Worm (Caenorhabditis elegans) whole organism, L1 larva: ENCODE measurements around the gene epn-1.

Experiments used
- aha-1 ChIP-seq: fragments of 150-350 bp; optimal IDR thresholded peaks from 2 replicates; lab custom pipeline; 2014; ENCODE audit warnings: missing biosample characterization, missing genetic modification characterization
- alr-1 ChIP-seq: fragments of 200-800 bp; sonication (Bioruptor generic); optimal IDR thresholded peaks from 2 replicates; lab custom pipeline; 2018; ENCODE audit warnings: borderline replicate concordance, mild to moderate bottlenecking, missing genetic modification characterization, missing compliant biosample characterization
- aly-2 ChIP-seq: fragments of 150-350 bp; optimal IDR thresholded peaks from 2 replicates; lab custom pipeline; 2014; ENCODE audit warnings: missing biosample characterization, missing genetic modification characterization
- ama-1 ChIP-seq: fragments of 150-350 bp; optimal IDR thresholded peaks from 2 replicates; lab custom pipeline; 2014
- blmp-1 ChIP-seq: fragments of 150-350 bp; optimal IDR thresholded peaks from 2 replicates; lab custom pipeline; 2014; ENCODE audit warnings: missing biosample characterization, missing genetic modification characterization
- ceh-82 ChIP-seq, 3 experiments: fragments of 150-350 bp in 1 of 3; sonication (generic microtip) in 2 of 3; optimal IDR thresholded peaks; 2 replicates each; lab custom pipeline; 2014 to 2017; ENCODE audit warnings: missing biosample characterization in 3 of 3, missing genetic modification characterization in 3 of 3
- ceh-90 ChIP-seq: sonication (generic microtip); optimal IDR thresholded peaks from 2 replicates; lab custom pipeline; 2016; ENCODE audit warnings: missing genetic modification characterization, missing compliant biosample characterization
- dpl-1 ChIP-seq, 3 experiments: fragments of 150-350 bp in 2 of 3; sonication (generic microtip) in 1 of 3; optimal IDR thresholded peaks; 2 replicates each; lab custom pipeline; 2014 to 2017; ENCODE audit warnings: missing biosample characterization in 3 of 3, missing genetic modification characterization in 3 of 3, missing genetic modification reagents in 3 of 3
- dsc-1 ChIP-seq: sonication (generic microtip); optimal IDR thresholded peaks from 2 replicates; lab custom pipeline; 2016; ENCODE audit warnings: mild to moderate bottlenecking, missing genetic modification characterization, missing compliant biosample characterization
- ets-5 ChIP-seq: fragments of 200-800 bp; sonication (Bioruptor generic); IDR thresholded peaks from 2 replicates; pipeline ENCODE4 v1.3.6; 2022; ENCODE audit warnings: missing genetic modification characterization, missing compliant biosample characterization
- fkh-10 ChIP-seq: sonication (generic microtip); optimal IDR thresholded peaks from 2 replicates; lab custom pipeline; 2017; ENCODE audit warnings: missing biosample characterization, missing genetic modification reagents, missing genetic modification characterization
- fkh-8 ChIP-seq: sonication (generic microtip); optimal IDR thresholded peaks from 2 replicates; lab custom pipeline; 2016; ENCODE audit warnings: mild to moderate bottlenecking, missing genetic modification characterization, missing compliant biosample characterization
- fos-1 ChIP-seq: fragments of 150-350 bp; optimal IDR thresholded peaks from 2 replicates; lab custom pipeline; 2014; ENCODE audit warnings: missing biosample characterization, missing genetic modification characterization
- grh-1 ChIP-seq: fragments of 200-800 bp; sonication (Bioruptor generic); IDR thresholded peaks from 2 replicates; pipeline ENCODE4 v1.3.6; 2022; ENCODE audit warnings: missing genetic modification reagents, missing genetic modification characterization, missing compliant biosample characterization
- hlh-17 ChIP-seq: fragments of 200-800 bp; sonication (Bioruptor generic); optimal IDR thresholded peaks from 2 replicates; lab custom pipeline; 2018; ENCODE audit warnings: missing genetic modification characterization, mild to moderate bottlenecking, missing compliant biosample characterization, moderate library complexity, borderline replicate concordance
- hlh-4 ChIP-seq: sonication (generic microtip); optimal IDR thresholded peaks from 2 replicates; lab custom pipeline; 2016; ENCODE audit warnings: mild to moderate bottlenecking, missing genetic modification characterization, missing compliant biosample characterization
- irx-1 ChIP-seq: sonication (generic microtip); optimal IDR thresholded peaks from 2 replicates; lab custom pipeline; 2016; ENCODE audit warnings: missing genetic modification characterization, missing compliant biosample characterization
- lin-13 ChIP-seq: fragments of 150-350 bp; optimal IDR thresholded peaks from 2 replicates; lab custom pipeline; 2014; ENCODE audit warnings: missing biosample characterization, missing genetic modification reagents, missing genetic modification characterization
- lin-14 ChIP-seq: fragments of 200-800 bp; sonication (Bioruptor generic); optimal IDR thresholded peaks from 2 replicates; lab custom pipeline; 2018; ENCODE audit warnings: mild to moderate bottlenecking, missing genetic modification characterization, moderate library complexity, missing compliant biosample characterization
- lin-39 ChIP-seq: fragments of 150-350 bp; optimal IDR thresholded peaks from 2 replicates; lab custom pipeline; 2014; ENCODE audit warnings: missing biosample characterization, missing genetic modification reagents, missing genetic modification characterization
- lir-3 ChIP-seq: sonication (generic microtip); optimal IDR thresholded peaks from 2 replicates; lab custom pipeline; 2016; ENCODE audit warnings: mild to moderate bottlenecking, missing genetic modification characterization, moderate library complexity, missing compliant biosample characterization; ENCODE audit not compliant: poor library complexity
- lsy-2 ChIP-seq, 2 experiments: fragments of 150-350 bp; optimal IDR thresholded peaks; 2 replicates each; lab custom pipeline; 2014; ENCODE audit warnings: missing biosample characterization in 2 of 2, missing genetic modification characterization in 2 of 2
- mab-9 ChIP-seq: fragments of 200-800 bp; sonication (Bioruptor generic); IDR thresholded peaks from 2 replicates; pipeline ENCODE4 v1.3.6; 2022; ENCODE audit warnings: missing genetic modification reagents, missing genetic modification characterization, missing compliant biosample characterization
- mdl-1 ChIP-seq, 2 experiments: fragments of 150-350 bp; optimal IDR thresholded peaks; 2 replicates each; lab custom pipeline; 2014 to 2017; ENCODE audit warnings: missing biosample characterization in 2 of 2, missing genetic modification characterization in 2 of 2, inconsistent platforms in 1 of 2
- mef-2 ChIP-seq: fragments of 150-350 bp; optimal IDR thresholded peaks from 2 replicates; lab custom pipeline; 2014; ENCODE audit warnings: missing biosample characterization, missing genetic modification characterization
- nhr-19 ChIP-seq: fragments of 200-800 bp; sonication (Bioruptor generic); conservative IDR thresholded peaks from 2 replicates; pipeline ENCODE4 v1.3.6; 2022; ENCODE audit warnings: missing genetic modification characterization, missing compliant biosample characterization
- nhr-20 ChIP-seq: sonication (generic microtip); optimal IDR thresholded peaks from 2 replicates; lab custom pipeline; 2016; ENCODE audit warnings: mild to moderate bottlenecking, missing genetic modification characterization, missing compliant biosample characterization
- nhr-47 ChIP-seq: sonication (generic microtip); optimal IDR thresholded peaks from 2 replicates; lab custom pipeline; 2016; ENCODE audit warnings: mild to moderate bottlenecking, missing genetic modification characterization, moderate library complexity, missing compliant biosample characterization
- nhr-76 ChIP-seq: sonication (generic microtip); optimal IDR thresholded peaks from 2 replicates; lab custom pipeline; 2017; ENCODE audit warnings: missing biosample characterization, missing genetic modification characterization
- nhr-90 ChIP-seq: sonication (generic microtip); optimal IDR thresholded peaks from 2 replicates; lab custom pipeline; 2016; ENCODE audit warnings: mild to moderate bottlenecking, missing genetic modification characterization, missing compliant biosample characterization; ENCODE audit not compliant: poor library complexity
- pag-3 ChIP-seq: sonication (generic microtip); optimal IDR thresholded peaks from 2 replicates; lab custom pipeline; 2017; ENCODE audit warnings: missing genetic modification characterization, mild to moderate bottlenecking, missing compliant biosample characterization, antibody characterized with exemption, borderline replicate concordance; ENCODE audit not compliant: insufficient read depth
- pqm-1 ChIP-seq: sonication (generic microtip); optimal IDR thresholded peaks from 3 replicates; lab custom pipeline; 2017; ENCODE audit warnings: missing biosample characterization, missing genetic modification characterization
- skn-1 ChIP-seq: fragments of 150-350 bp; optimal IDR thresholded peaks from 2 replicates; lab custom pipeline; 2014; ENCODE audit warnings: missing biosample characterization, missing genetic modification characterization
- snu-23 ChIP-seq: sonication (generic microtip); optimal IDR thresholded peaks from 2 replicates; lab custom pipeline; 2016; ENCODE audit warnings: missing genetic modification characterization, missing compliant biosample characterization
- sox-4 ChIP-seq: sonication (generic microtip); optimal IDR thresholded peaks from 2 replicates; lab custom pipeline; 2016; ENCODE audit warnings: missing genetic modification characterization, missing compliant biosample characterization
- sup-37 ChIP-seq: fragments of 200-800 bp; sonication (Bioruptor generic); optimal IDR thresholded peaks from 2 replicates; lab custom pipeline; 2018; ENCODE audit warnings: mild to moderate bottlenecking, missing genetic modification characterization, missing compliant biosample characterization
- tbx-2 ChIP-seq: sonication (generic microtip); optimal IDR thresholded peaks from 2 replicates; lab custom pipeline; 2016; ENCODE audit warnings: missing genetic modification characterization, missing compliant biosample characterization
- unc-98 ChIP-seq: fragments of 200-800 bp; sonication (Bioruptor generic); IDR thresholded peaks from 2 replicates; pipeline ENCODE4 v1.3.6; 2022; ENCODE audit warnings: missing genetic modification characterization, missing compliant biosample characterization
- xbp-1 ChIP-seq: sonication (generic microtip); optimal IDR thresholded peaks from 2 replicates; lab custom pipeline; 2016; ENCODE audit warnings: missing genetic modification characterization, missing compliant biosample characterization
- zag-1 ChIP-seq: fragments of 150-350 bp; optimal IDR thresholded peaks from 2 replicates; lab custom pipeline; 2014; ENCODE audit warnings: missing biosample characterization, missing genetic modification characterization
- ztf-11 ChIP-seq, 2 experiments: sonication (generic microtip); optimal IDR thresholded peaks; 2 replicates each; lab custom pipeline; 2016 to 2017; ENCODE audit warnings: missing genetic modification characterization in 2 of 2, missing biosample characterization in 1 of 2, missing compliant biosample characterization in 1 of 2
- ztf-4 ChIP-seq: fragments of 150-350 bp; optimal IDR thresholded peaks from 2 replicates; lab custom pipeline; 2014; ENCODE audit warnings: missing biosample characterization, missing genetic modification characterization

epn-1 gene

DNA sequence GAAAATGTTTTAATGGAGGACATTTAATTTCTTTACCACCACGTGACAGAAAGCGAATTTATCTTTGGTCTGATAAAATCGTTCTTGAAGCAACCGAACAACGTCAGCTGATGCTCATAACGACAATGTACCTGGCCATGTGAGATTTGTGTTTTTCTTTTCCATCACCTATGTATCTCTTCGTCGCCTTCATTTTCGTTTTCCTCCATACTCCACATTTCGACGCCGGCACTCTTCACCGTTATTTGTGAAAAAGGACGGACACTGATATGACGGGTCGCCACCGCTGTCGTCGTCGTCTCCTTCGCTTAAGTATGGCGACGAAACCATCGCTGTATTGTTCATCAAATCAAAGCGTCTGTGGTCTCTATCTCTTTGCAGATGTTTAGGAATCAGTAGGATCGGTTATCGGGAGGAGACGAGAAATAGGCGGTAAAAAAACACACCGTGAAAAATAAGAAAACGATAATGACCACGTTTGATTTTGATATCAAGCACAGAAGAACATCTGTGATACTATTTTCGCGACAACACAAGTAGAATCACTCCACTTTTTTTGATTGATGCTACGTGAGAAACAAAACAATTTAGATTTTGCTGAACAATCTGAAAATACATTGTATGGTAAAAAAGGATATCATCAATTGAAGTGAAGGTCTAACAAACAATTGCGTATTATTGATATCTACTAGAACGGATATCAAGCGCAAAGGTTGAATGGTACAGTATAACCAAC lies 31.3 kb downstream of the epn-1 start (continued):
- no peak for TF ChIP-seq aha-1 (tag; lab: Kevin White, UChicago)
- TF ChIP-seq snu-23 (GFP tag; lab: Kevin White, UChicago) = peak; percentile 67
- no peak for TF ChIP-seq alr-1 (tag; lab: Kevin White, UChicago)
- no peak for TF ChIP-seq ama-1 (lab: Kevin White, UChicago)
- TF ChIP-seq lin-39 (tag; lab: Kevin White, UChicago) = no peak
- peak; percentile 34 for TF ChIP-seq tbx-2 (tag; lab: Kevin White, UChicago)
- no peak for TF ChIP-seq mab-9 (GFP tag; lab: Robert Waterston, UW)
- peak; percentile 91 for TF ChIP-seq nhr-20
- no peak for TF ChIP-seq unc-98 (GFP tag; lab: Robert Waterston, UW)
- TF ChIP-seq hlh-4 = no peak
- TF ChIP-seq lsy-2 (tag; optimal IDR thresholded peaks at IDR 0.05; lab: Kevin White, UChicago) = peak in 1 of 2 experiments; percentile 8
- no peak for TF ChIP-seq fos-1 (tag; lab: Kevin White, UChicago)
- TF ChIP-seq blmp-1 = peak; percentile 83
- peak; percentile 57 for TF ChIP-seq nhr-19 (GFP tag; lab: Robert Waterston, UW)
- no peak for TF ChIP-seq zag-1
- TF ChIP-seq pqm-1 (tag; lab: Kevin White, UChicago) = no peak
- peak; percentile 34 for TF ChIP-seq nhr-47 (tag; lab: Kevin White, UChicago)
- no peak for TF ChIP-seq skn-1
- no peak for TF ChIP-seq mef-2
- peak; percentile 57 for TF ChIP-seq nhr-90 (tag; lab: Kevin White, UChicago)
- TF ChIP-seq ztf-11 (tag; optimal IDR thresholded peaks at IDR 0.05; lab: Kevin White, UChicago) = no peak
- no peak for TF ChIP-seq sox-4 (tag; lab: Kevin White, UChicago)
- no peak for TF ChIP-seq ceh-82 (tag; optimal IDR thresholded peaks at IDR 0.05; lab: Kevin White, UChicago)
- peak in 1 of 2 experiments; percentile 72 for TF ChIP-seq mdl-1 (tag; optimal IDR thresholded peaks at IDR 0.05; lab: Kevin White, UChicago)
- TF ChIP-seq nhr-76 (tag; lab: Kevin White, UChicago) = no peak
- TF ChIP-seq lin-13 (GFP tag; lab: Kevin White, UChicago) = no peak
- peak; percentile 58; the same call in 1 of the 2 replicates for TF ChIP-seq grh-1
- no peak for TF ChIP-seq hlh-17 (GFP tag; lab: Kevin White, UChicago)
- peak; percentile 71 for TF ChIP-seq lin-14
- no peak for TF ChIP-seq ets-5 (GFP tag; lab: Robert Waterston, UW)
- TF ChIP-seq xbp-1 (tag; lab: Kevin White, UChicago) = no peak
- no peak for TF ChIP-seq aly-2 (tag; lab: Kevin White, UChicago)
- TF ChIP-seq fkh-8 (tag; lab: Kevin White, UChicago) = no peak
- TF ChIP-seq dpl-1 (GFP tag; optimal IDR thresholded peaks at IDR 0.05; lab: Kevin White, UChicago) = no peak
- no peak for TF ChIP-seq ztf-4 (tag; lab: Kevin White, UChicago)
- no peak for TF ChIP-seq dsc-1 (tag; lab: Kevin White, UChicago)
- no peak for TF ChIP-seq lir-3 (tag; lab: Kevin White, UChicago)
- no peak for TF ChIP-seq irx-1
- TF ChIP-seq ceh-90 (tag; lab: Kevin White, UChicago) = no peak
- no peak for TF ChIP-seq sup-37 (GFP tag; lab: Kevin White, UChicago)
- TF ChIP-seq pag-3 (tag; lab: Kevin White, UChicago) = no peak
- TF ChIP-seq fkh-10 (GFP tag; lab: Kevin White, UChicago) = no peak
